Fruit fly (Drosophila melanogaster) whole organism, embryonic: ENCODE measurements around the gene CG44437.

Experiments used
- Abd-B ChIP-seq: fragments of 200-800 bp; sonication (Bioruptor generic); optimal IDR thresholded peaks from 2 replicates; lab custom pipeline; 2018; ENCODE audit warnings: missing biosample characterization, mild to moderate bottlenecking, missing genetic modification characterization, moderate library complexity
- Adf1 ChIP-seq: fragments of 200-800 bp; sonication (Bioruptor generic); IDR thresholded peaks from 2 replicates; pipeline ENCODE4 v1.3.6; 2022; ENCODE audit warnings: missing biosample characterization, missing genetic modification characterization
- Atf3 ChIP-seq: fragments of 200-800 bp; sonication (Bioruptor generic); optimal IDR thresholded peaks from 3 replicates; lab custom pipeline; 2016; ENCODE audit warnings: missing biosample characterization, missing genetic modification characterization
- Bdp1 ChIP-seq: fragments of 200-800 bp; sonication (Bioruptor generic); optimal IDR thresholded peaks from 3 replicates; lab custom pipeline; 2016; ENCODE audit warnings: missing biosample characterization, missing genetic modification characterization
- Bgb ChIP-seq: fragments of 200-800 bp; sonication (Bioruptor generic); IDR thresholded peaks from 2 replicates; pipeline ENCODE4 v1.3.6; 2022; ENCODE audit warnings: missing biosample characterization, missing genetic modification characterization; ENCODE audit not compliant: partially characterized antibody
- C15 ChIP-seq: fragments of 200-800 bp; sonication (Bioruptor generic); IDR thresholded peaks from 3 replicates; pipeline ENCODE4 v1.3.6; 2022; ENCODE audit warnings: missing biosample characterization, missing genetic modification characterization
- CG10321 ChIP-seq: fragments of 200-800 bp; sonication (Bioruptor generic); IDR thresholded peaks from 2 replicates; pipeline ENCODE4 v1.3.6; 2022; ENCODE audit warnings: missing biosample characterization, missing genetic modification characterization
- CG10654 ChIP-seq: fragments of 200-800 bp; sonication (Bioruptor generic); optimal IDR thresholded peaks from 2 replicates; lab custom pipeline; 2016; ENCODE audit warnings: missing biosample characterization, missing genetic modification characterization
- CG11398 ChIP-seq: fragments of 200-800 bp; sonication (Bioruptor generic); optimal IDR thresholded peaks from 2 replicates; lab custom pipeline; 2016; ENCODE audit warnings: missing biosample characterization, missing genetic modification characterization
- CG11560 ChIP-seq: fragments of 200-800 bp; sonication (Bioruptor generic); IDR thresholded peaks from 3 replicates; pipeline ENCODE4 v1.3.6; 2022; ENCODE audit warnings: missing biosample characterization, missing genetic modification characterization
- CG12236 ChIP-seq: fragments of 200-800 bp; sonication (Bioruptor generic); optimal IDR thresholded peaks from 2 replicates; lab custom pipeline; 2016; ENCODE audit warnings: missing biosample characterization, missing genetic modification characterization
- CG14860 ChIP-seq: fragments of 200-800 bp; sonication (Bioruptor generic); IDR thresholded peaks from 3 replicates; pipeline ENCODE4 v1.3.6; 2022; ENCODE audit warnings: missing biosample characterization, missing genetic modification characterization; ENCODE audit not compliant: partially characterized antibody
- CG15269 ChIP-seq: fragments of 200-800 bp; sonication (Bioruptor generic); optimal IDR thresholded peaks from 2 replicates; lab custom pipeline; 2018; ENCODE audit warnings: missing biosample characterization, mild to moderate bottlenecking, missing genetic modification characterization, moderate library complexity
- CG2129 ChIP-seq: fragments of 200-800 bp; sonication (Bioruptor generic); IDR thresholded peaks from 2 replicates; pipeline ENCODE4 v1.3.6; 2022; ENCODE audit warnings: missing biosample characterization, missing genetic modification characterization; ENCODE audit not compliant: partially characterized antibody
- CG3163 ChIP-seq: fragments of 200-800 bp; sonication (Bioruptor generic); optimal IDR thresholded peaks from 3 replicates; lab custom pipeline; 2016; ENCODE audit warnings: missing biosample characterization, missing genetic modification characterization
- CG3726 ChIP-seq: fragments of 200-800 bp; sonication (Bioruptor generic); IDR thresholded peaks from 3 replicates; pipeline ENCODE4, ENCODE4 v1.3.6; 2022; ENCODE audit warnings: missing biosample characterization, missing genetic modification characterization
- CG3847 ChIP-seq: fragments of 200-800 bp; sonication (Bioruptor generic); IDR thresholded peaks from 2 replicates; pipeline ENCODE4 v1.3.6; 2022; ENCODE audit warnings: missing biosample characterization, missing genetic modification characterization
- CG6813 ChIP-seq: fragments of 200-800 bp; sonication (Bioruptor generic); optimal IDR thresholded peaks from 2 replicates; lab custom pipeline; 2017; ENCODE audit warnings: missing biosample characterization, missing genetic modification characterization, mild to moderate bottlenecking, moderate library complexity, missing genetic modification reagents
- CG7271 ChIP-seq: fragments of 200-800 bp; sonication (Bioruptor generic); optimal IDR thresholded peaks from 2 replicates; lab custom pipeline; 2018; ENCODE audit warnings: missing biosample characterization, mild to moderate bottlenecking, missing genetic modification characterization, moderate library complexity
- CG7556 ChIP-seq: fragments of 200-800 bp; sonication (Bioruptor generic); optimal IDR thresholded peaks from 2 replicates; lab custom pipeline; 2017; ENCODE audit warnings: missing biosample characterization, mild to moderate bottlenecking, missing genetic modification characterization
- CG8089 ChIP-seq: fragments of 200-800 bp; sonication (Bioruptor generic); optimal IDR thresholded peaks from 3 replicates; lab custom pipeline; 2016; ENCODE audit warnings: missing biosample characterization, missing genetic modification characterization
- CG9727 ChIP-seq: fragments of 200-800 bp; sonication (Bioruptor generic); optimal IDR thresholded peaks from 3 replicates; lab custom pipeline; 2017; ENCODE audit warnings: missing biosample characterization, mild to moderate bottlenecking, missing genetic modification characterization
- Ets97D ChIP-seq: fragments of 200-800 bp; sonication (Bioruptor generic); optimal IDR thresholded peaks from 3 replicates; lab custom pipeline; 2016; ENCODE audit warnings: missing biosample characterization, missing genetic modification characterization
- Fer1 ChIP-seq: fragments of 200-800 bp; sonication (Bioruptor generic); optimal IDR thresholded peaks from 2 replicates; lab custom pipeline; 2017; ENCODE audit warnings: missing biosample characterization, mild to moderate bottlenecking, missing genetic modification characterization
- GATAe ChIP-seq: fragments of 200-800 bp; sonication (Bioruptor generic); conservative IDR thresholded peaks from 2 replicates; pipeline ENCODE4 v1.3.6; 2022; ENCODE audit warnings: missing biosample characterization, missing genetic modification characterization
- HLH4C ChIP-seq: fragments of 200-800 bp; sonication (Bioruptor generic); IDR thresholded peaks from 3 replicates; pipeline ENCODE4 v1.3.6; 2022; ENCODE audit warnings: missing biosample characterization, missing genetic modification characterization; ENCODE audit not compliant: partially characterized antibody
- Hmr ChIP-seq: fragments of 200-800 bp; sonication (Bioruptor generic); optimal IDR thresholded peaks from 3 replicates; lab custom pipeline; 2017; ENCODE audit warnings: mild to moderate bottlenecking, missing biosample characterization, missing genetic modification reagents, missing genetic modification characterization
- Mad ChIP-seq: fragments of 200-800 bp; sonication (Bioruptor generic); optimal IDR thresholded peaks from 2 replicates; lab custom pipeline; 2016; ENCODE audit warnings: missing biosample characterization, missing genetic modification characterization
- Meics ChIP-seq: fragments of 200-800 bp; sonication (Bioruptor generic); optimal IDR thresholded peaks from 2 replicates; lab custom pipeline; 2017; ENCODE audit warnings: missing biosample characterization, mild to moderate bottlenecking, missing genetic modification characterization
- Mes4 ChIP-seq: fragments of 200-800 bp; sonication (Bioruptor generic); optimal IDR thresholded peaks from 2 replicates; lab custom pipeline; 2016; ENCODE audit warnings: missing biosample characterization, missing genetic modification characterization
- Poxn ChIP-seq: fragments of 200-800 bp; sonication (Bioruptor generic); IDR thresholded peaks from 2 replicates; pipeline ENCODE4 v1.3.6; 2022; ENCODE audit warnings: missing biosample characterization, missing genetic modification characterization
- Side ChIP-seq: fragments of 200-800 bp; sonication (Bioruptor generic); optimal IDR thresholded peaks from 2 replicates; lab custom pipeline; 2016; ENCODE audit warnings: missing biosample characterization, missing genetic modification characterization
- Sry-δ ChIP-seq: fragments of 200-800 bp; sonication (Bioruptor generic); optimal IDR thresholded peaks from 2 replicates; lab custom pipeline; 2016; ENCODE audit warnings: missing biosample characterization, missing genetic modification characterization
- Taf1 ChIP-seq: fragments of 200-800 bp; sonication (Bioruptor generic); IDR thresholded peaks from 2 replicates; pipeline ENCODE4 v1.3.6; 2022; ENCODE audit warnings: missing biosample characterization, missing genetic modification characterization
- Vsx1 ChIP-seq: fragments of 200-800 bp; sonication (Bioruptor generic); optimal IDR thresholded peaks from 2 replicates; lab custom pipeline; 2017; ENCODE audit warnings: missing biosample characterization, mild to moderate bottlenecking, missing genetic modification characterization, missing genetic modification reagents
- bcd ChIP-seq: fragments of 200-800 bp; sonication (Bioruptor generic); optimal IDR thresholded peaks from 2 replicates; lab custom pipeline; 2017; ENCODE audit warnings: missing biosample characterization, mild to moderate bottlenecking, missing genetic modification characterization
- cas ChIP-seq: fragments of 200-800 bp; sonication (Bioruptor generic); IDR thresholded peaks from 2 replicates; pipeline ENCODE4 v1.3.6; 2022; ENCODE audit warnings: missing biosample characterization, missing genetic modification characterization
- cwo ChIP-seq: fragments of 200-800 bp; sonication (Bioruptor generic); optimal IDR thresholded peaks from 3 replicates; lab custom pipeline; 2017; ENCODE audit warnings: missing biosample characterization, missing genetic modification characterization, mild to moderate bottlenecking, moderate library complexity, missing genetic modification reagents
- emc ChIP-seq: fragments of 200-800 bp; sonication (Bioruptor generic); optimal IDR thresholded peaks from 2 replicates; lab custom pipeline; 2016; ENCODE audit warnings: missing biosample characterization, missing genetic modification characterization
- eyg ChIP-seq: fragments of 200-800 bp; sonication (Bioruptor generic); optimal IDR thresholded peaks from 3 replicates; lab custom pipeline; 2016; ENCODE audit warnings: missing biosample characterization, missing genetic modification characterization
- ken ChIP-seq: fragments of 200-800 bp; sonication (Bioruptor generic); IDR thresholded peaks from 3 replicates; pipeline ENCODE4 v1.3.6; 2022; ENCODE audit warnings: missing biosample characterization, missing genetic modification characterization
- nerfin-2 ChIP-seq: fragments of 200-800 bp; sonication (Bioruptor generic); IDR thresholded peaks from 2 replicates; pipeline ENCODE4 v1.3.6; 2022; ENCODE audit warnings: missing biosample characterization, missing genetic modification characterization; ENCODE audit not compliant: partially characterized antibody
- oc ChIP-seq: fragments of 200-800 bp; sonication (Bioruptor generic); optimal IDR thresholded peaks from 2 replicates; lab custom pipeline; 2018; ENCODE audit warnings: missing biosample characterization, mild to moderate bottlenecking, missing genetic modification characterization, moderate library complexity
- pum ChIP-seq: fragments of 200-800 bp; sonication (Bioruptor generic); optimal IDR thresholded peaks from 2 replicates; lab custom pipeline; 2016; ENCODE audit warnings: missing biosample characterization, missing genetic modification characterization
- rib ChIP-seq: fragments of 200-800 bp; sonication (Bioruptor generic); IDR thresholded peaks from 2 replicates; pipeline ENCODE4 v1.3.6; 2022; ENCODE audit warnings: missing biosample characterization, missing genetic modification characterization
- ro ChIP-seq: fragments of 200-800 bp; sonication (Bioruptor generic); IDR thresholded peaks from 2 replicates; pipeline ENCODE4 v1.3.6; 2022; ENCODE audit warnings: missing biosample characterization, missing genetic modification characterization
- sd ChIP-seq: fragments of 200-800 bp; sonication (Bioruptor generic); optimal IDR thresholded peaks from 3 replicates; lab custom pipeline; 2018; ENCODE audit warnings: missing biosample characterization, mild to moderate bottlenecking, missing genetic modification characterization, moderate library complexity
- sr ChIP-seq: fragments of 200-800 bp; sonication (Bioruptor generic); IDR thresholded peaks from 3 replicates; pipeline ENCODE4 v1.3.6; 2022; ENCODE audit warnings: missing biosample characterization, missing genetic modification characterization
- tx ChIP-seq: fragments of 200-800 bp; sonication (Bioruptor generic); optimal IDR thresholded peaks from 2 replicates; lab custom pipeline; 2016; ENCODE audit warnings: missing biosample characterization, missing genetic modification characterization
- usp ChIP-seq: fragments of >200 bp; optimal IDR thresholded peaks from 2 replicates; lab custom pipeline; 2017; ENCODE audit warnings: missing biosample characterization, missing genetic modification characterization
- zf30C ChIP-seq: fragments of 200-800 bp; sonication (Bioruptor generic); optimal IDR thresholded peaks from 3 replicates; lab custom pipeline; 2018; ENCODE audit warnings: missing biosample characterization, mild to moderate bottlenecking, missing genetic modification characterization

CG44437 gene

dm6 chrX:13214056-13214455 is 12.0 kb upstream of the CG44437 start (continued):
- peak; percentile 56 for TF ChIP-seq bcd (GFP tag; lab: Kevin White, UChicago)
- peak; percentile 39 for TF ChIP-seq CG3847
- no peak; the same call in 2 of the 3 replicates for TF ChIP-seq CG11560 (tag; lab: Robert Waterston, UW)
- TF ChIP-seq CG10321 (GFP tag; lab: Robert Waterston, UW): 0 out of 2 replicates have a peak, but pooled peaks have one; percentile 37
- peak; percentile 42 for TF ChIP-seq Atf3 (GFP tag; lab: Kevin White, UChicago)
- peak; percentile 3 for TF ChIP-seq Bdp1 (GFP tag; lab: Kevin White, UChicago)
- TF ChIP-seq Mes4 (GFP tag; lab: Kevin White, UChicago): peak; percentile 58
- TF ChIP-seq CG11398 (GFP tag; lab: Kevin White, UChicago): peak; percentile 33
- TF ChIP-seq cas (GFP tag; lab: Robert Waterston, UW): 0 out of 2 replicates have a peak, but pooled peaks have one; percentile 36
- TF ChIP-seq Abd-B (GFP tag; lab: Kevin White, UChicago): peak; percentile 27
- TF ChIP-seq Bgb (GFP tag; lab: Robert Waterston, UW): no peak
- TF ChIP-seq CG12236 (GFP tag; lab: Kevin White, UChicago): peak; percentile 45
- TF ChIP-seq Vsx1: no peak
- TF ChIP-seq usp (GFP tag; lab: Kevin White, UChicago): no peak
- no peak for TF ChIP-seq HLH4C (GFP tag; lab: Robert Waterston, UW)
- no peak for TF ChIP-seq ro (GFP tag; lab: Robert Waterston, UW)
- peak; percentile 58 for TF ChIP-seq Fer1 (GFP tag; lab: Kevin White, UChicago)
- peak; percentile 63 for TF ChIP-seq CG7556 (GFP tag; lab: Kevin White, UChicago)
- no peak for TF ChIP-seq rib
- peak; percentile 46 for TF ChIP-seq eyg
- TF ChIP-seq Ets97D: peak; percentile 35
- TF ChIP-seq Poxn (GFP tag; lab: Robert Waterston, UW): no peak
- peak; percentile 19 for TF ChIP-seq CG6813 (GFP tag; lab: Kevin White, UChicago)
- peak; percentile 96 for TF ChIP-seq zf30C (GFP tag; lab: Kevin White, UChicago)
- TF ChIP-seq CG7271 (tag; lab: Kevin White, UChicago): no peak
- TF ChIP-seq C15 (GFP tag; lab: Robert Waterston, UW): no peak
- TF ChIP-seq CG15269 (tag; lab: Kevin White, UChicago): peak; percentile 63
- peak; percentile 61 for TF ChIP-seq tx (GFP tag; lab: Kevin White, UChicago)
- peak; percentile 58 for TF ChIP-seq pum
- no peak for TF ChIP-seq Taf1 (GFP tag; lab: Robert Waterston, UW)
- no peak for TF ChIP-seq CG2129 (GFP tag; lab: Robert Waterston, UW)
- peak; percentile 51 for TF ChIP-seq cwo
- TF ChIP-seq CG10654: peak; percentile 33
- TF ChIP-seq oc (tag; lab: Kevin White, UChicago): no peak
- peak; percentile 54 for TF ChIP-seq Hmr (GFP tag; lab: Kevin White, UChicago)
- no peak for TF ChIP-seq GATAe (GFP tag; lab: Robert Waterston, UW)
- peak; percentile 63 for TF ChIP-seq Meics (GFP tag; lab: Kevin White, UChicago)
- TF ChIP-seq Sry-δ (GFP tag; lab: Kevin White, UChicago): peak; percentile 43
- TF ChIP-seq Adf1 (GFP tag; lab: Robert Waterston, UW): 0 out of 2 replicates have a peak, but pooled peaks have one; percentile 14
- no peak; the same call in 2 of the 3 replicates for TF ChIP-seq sr (GFP tag; lab: Robert Waterston, UW)
- TF ChIP-seq CG9727 (GFP tag; lab: Kevin White, UChicago): peak; percentile 59
- no peak for TF ChIP-seq CG14860 (GFP tag; lab: Robert Waterston, UW)
- TF ChIP-seq ken (GFP tag; lab: Robert Waterston, UW): peak; percentile 62; the same call in 1 of the 3 replicates
- peak; percentile 31 for TF ChIP-seq CG3163 (GFP tag; lab: Kevin White, UChicago)
- no peak for TF ChIP-seq nerfin-2 (GFP tag; lab: Robert Waterston, UW)
- TF ChIP-seq Mad (GFP tag; lab: Kevin White, UChicago): peak; percentile 43
- peak; percentile 68 for TF ChIP-seq Side
- peak; percentile 48 for TF ChIP-seq CG8089 (GFP tag; lab: Kevin White, UChicago)
- TF ChIP-seq CG3726: no peak
- no peak for TF ChIP-seq emc (GFP tag; lab: Kevin White, UChicago)
- no peak for TF ChIP-seq sd (tag; lab: Kevin White, UChicago)
